Worm (Caenorhabditis elegans) whole organism, L1 larva: ENCODE data around the gene Y5H2A.1.

Source experiments
- C04F5.9 ChIP-seq: sonication (generic microtip); optimal IDR thresholded peaks from 2 replicates; lab custom pipeline; 2016; ENCODE audit warnings: missing genetic modification characterization, missing compliant biosample characterization
- F16B12.6 ChIP-seq: fragments of 150-350 bp; optimal IDR thresholded peaks from 2 replicates; lab custom pipeline; 2014; ENCODE audit warnings: missing biosample characterization, missing genetic modification characterization
- aha-1 ChIP-seq: fragments of 150-350 bp; optimal IDR thresholded peaks from 2 replicates; lab custom pipeline; 2014; ENCODE audit warnings: missing biosample characterization, missing genetic modification characterization
- aly-2 ChIP-seq: fragments of 150-350 bp; optimal IDR thresholded peaks from 2 replicates; lab custom pipeline; 2014; ENCODE audit warnings: missing biosample characterization, missing genetic modification characterization
- ama-1 ChIP-seq: fragments of 150-350 bp; optimal IDR thresholded peaks from 2 replicates; lab custom pipeline; 2014
- blmp-1 ChIP-seq: fragments of 150-350 bp; optimal IDR thresholded peaks from 2 replicates; lab custom pipeline; 2014; ENCODE audit warnings: missing biosample characterization, missing genetic modification characterization
- ceh-88 ChIP-seq: fragments of 200-800 bp; sonication (Bioruptor generic); IDR thresholded peaks from 2 replicates; pipeline ENCODE4 v1.3.6; 2022; ENCODE audit warnings: missing genetic modification characterization, missing compliant biosample characterization
- ces-1 ChIP-seq: fragments of 150-350 bp; optimal IDR thresholded peaks from 2 replicates; lab custom pipeline; 2014; ENCODE audit warnings: missing biosample characterization, missing genetic modification reagents, missing genetic modification characterization
- dpl-1 ChIP-seq, 3 experiments: fragments of 150-350 bp in 2 of 3; sonication (generic microtip) in 1 of 3; optimal IDR thresholded peaks; 2 replicates each; lab custom pipeline; 2014 to 2017; ENCODE audit warnings: missing biosample characterization in 3 of 3, missing genetic modification characterization in 3 of 3, missing genetic modification reagents in 3 of 3
- dsc-1 ChIP-seq: sonication (generic microtip); optimal IDR thresholded peaks from 2 replicates; lab custom pipeline; 2016; ENCODE audit warnings: mild to moderate bottlenecking, missing genetic modification characterization, missing compliant biosample characterization
- efl-1 ChIP-seq, 4 experiments: fragments of 150-350 bp; optimal IDR thresholded peaks in 3 of 4; peaks in 1 of 4; 1 replicate in 1 of 4; 2 replicates in 3 of 4; lab custom pipeline; 2014; ENCODE audit warnings: missing biosample characterization in 2 of 4, missing genetic modification characterization in 2 of 4, missing genetic modification reagents in 2 of 4
- egl-27 ChIP-seq, 2 experiments: fragments of 150-350 bp in 1 of 2; sonication (generic microtip); optimal IDR thresholded peaks; 3 replicates each; lab custom pipeline; 2017 to 2018; ENCODE audit warnings: missing biosample characterization in 2 of 2, missing genetic modification characterization in 2 of 2, missing genetic modification reagents in 2 of 2
- elt-2 ChIP-seq: sonication (generic microtip); optimal IDR thresholded peaks from 2 replicates; lab custom pipeline; 2016; ENCODE audit warnings: missing genetic modification characterization, mild to moderate bottlenecking, inconsistent platforms, missing compliant biosample characterization, missing genetic modification reagents
- elt-3 ChIP-seq, 6 experiments: fragments of 150-350 bp in 1 of 6; sonication (generic microtip); optimal IDR thresholded peaks; 2 replicates each; lab custom pipeline; 2017 to 2018; ENCODE audit warnings: missing biosample characterization in 6 of 6, missing genetic modification characterization in 6 of 6, inconsistent platforms in 1 of 6
- fkh-8 ChIP-seq: sonication (generic microtip); optimal IDR thresholded peaks from 2 replicates; lab custom pipeline; 2016; ENCODE audit warnings: mild to moderate bottlenecking, missing genetic modification characterization, missing compliant biosample characterization
- fos-1 ChIP-seq: fragments of 150-350 bp; optimal IDR thresholded peaks from 2 replicates; lab custom pipeline; 2014; ENCODE audit warnings: missing biosample characterization, missing genetic modification characterization
- hlh-17 ChIP-seq: fragments of 200-800 bp; sonication (Bioruptor generic); optimal IDR thresholded peaks from 2 replicates; lab custom pipeline; 2018; ENCODE audit warnings: missing genetic modification characterization, mild to moderate bottlenecking, missing compliant biosample characterization, moderate library complexity, borderline replicate concordance
- isw-1 ChIP-seq: fragments of 200-800 bp; sonication (Bioruptor generic); IDR thresholded peaks from 2 replicates; pipeline ENCODE4 v1.3.6; 2022; ENCODE audit warnings: missing genetic modification characterization, missing compliant biosample characterization
- lin-14 ChIP-seq: fragments of 200-800 bp; sonication (Bioruptor generic); optimal IDR thresholded peaks from 2 replicates; lab custom pipeline; 2018; ENCODE audit warnings: mild to moderate bottlenecking, missing genetic modification characterization, moderate library complexity, missing compliant biosample characterization
- lin-35 ChIP-seq, 2 experiments: fragments of 150-350 bp; optimal IDR thresholded peaks; 2 replicates each; lab custom pipeline; 2014; ENCODE audit warnings: missing biosample characterization in 2 of 2, missing genetic modification characterization in 2 of 2, missing genetic modification reagents in 2 of 2
- lin-39 ChIP-seq: fragments of 150-350 bp; optimal IDR thresholded peaks from 2 replicates; lab custom pipeline; 2014; ENCODE audit warnings: missing biosample characterization, missing genetic modification reagents, missing genetic modification characterization
- lsy-2 ChIP-seq, 2 experiments: fragments of 150-350 bp; optimal IDR thresholded peaks; 2 replicates each; lab custom pipeline; 2014; ENCODE audit warnings: missing biosample characterization in 2 of 2, missing genetic modification characterization in 2 of 2
- mep-1 ChIP-seq: fragments of 150-350 bp; optimal IDR thresholded peaks from 2 replicates; lab custom pipeline; 2014; ENCODE audit warnings: missing biosample characterization, missing genetic modification characterization
- nhr-11 ChIP-seq: fragments of 150-350 bp; optimal IDR thresholded peaks from 2 replicates; lab custom pipeline; 2014; ENCODE audit warnings: missing biosample characterization, missing genetic modification characterization
- nhr-20 ChIP-seq: sonication (generic microtip); optimal IDR thresholded peaks from 2 replicates; lab custom pipeline; 2016; ENCODE audit warnings: mild to moderate bottlenecking, missing genetic modification characterization, missing compliant biosample characterization
- nhr-47 ChIP-seq: sonication (generic microtip); optimal IDR thresholded peaks from 2 replicates; lab custom pipeline; 2016; ENCODE audit warnings: mild to moderate bottlenecking, missing genetic modification characterization, moderate library complexity, missing compliant biosample characterization
- nhr-71 ChIP-seq: sonication (generic microtip); optimal IDR thresholded peaks from 2 replicates; lab custom pipeline; 2016; ENCODE audit warnings: mild to moderate bottlenecking, missing genetic modification characterization, moderate library complexity, missing compliant biosample characterization
- nhr-84 ChIP-seq: sonication (generic microtip); optimal IDR thresholded peaks from 2 replicates; lab custom pipeline; 2017; ENCODE audit warnings: missing biosample characterization, missing genetic modification characterization
- nhr-85 ChIP-seq: sonication (generic microtip); peaks from one replicate; lab custom pipeline; 2016; ENCODE audit warnings: missing genetic modification characterization, inconsistent platforms, missing compliant biosample characterization
- pax-3 ChIP-seq: fragments of 200-800 bp; sonication (Bioruptor generic); optimal IDR thresholded peaks from 2 replicates; lab custom pipeline; 2018; ENCODE audit warnings: mild to moderate bottlenecking, missing genetic modification characterization, moderate library complexity, missing compliant biosample characterization
- rnt-1 ChIP-seq: sonication (generic microtip); optimal IDR thresholded peaks from 2 replicates; lab custom pipeline; 2016; ENCODE audit warnings: mild to moderate bottlenecking, missing genetic modification characterization, moderate library complexity, missing compliant biosample characterization
- skn-1 ChIP-seq: fragments of 150-350 bp; optimal IDR thresholded peaks from 2 replicates; lab custom pipeline; 2014; ENCODE audit warnings: missing biosample characterization, missing genetic modification characterization
- snu-23 ChIP-seq: sonication (generic microtip); optimal IDR thresholded peaks from 2 replicates; lab custom pipeline; 2016; ENCODE audit warnings: missing genetic modification characterization, missing compliant biosample characterization
- sptf-1 ChIP-seq: fragments of 150-350 bp; optimal IDR thresholded peaks from 2 replicates; lab custom pipeline; 2014; ENCODE audit warnings: missing biosample characterization, missing genetic modification characterization
- tbx-2 ChIP-seq: sonication (generic microtip); optimal IDR thresholded peaks from 2 replicates; lab custom pipeline; 2016; ENCODE audit warnings: missing genetic modification characterization, missing compliant biosample characterization
- tlp-1 ChIP-seq: fragments of 150-350 bp; optimal IDR thresholded peaks from 2 replicates; lab custom pipeline; 2014; ENCODE audit warnings: missing biosample characterization, missing genetic modification characterization
- unc-130 ChIP-seq: fragments of 150-350 bp; optimal IDR thresholded peaks from 2 replicates; lab custom pipeline; 2017; ENCODE audit warnings: missing biosample characterization, missing genetic modification characterization, inconsistent platforms
- unc-30 ChIP-seq: sonication (generic microtip); optimal IDR thresholded peaks from 2 replicates; lab custom pipeline; 2017; ENCODE audit warnings: missing biosample characterization, missing genetic modification characterization
- xbp-1 ChIP-seq: sonication (generic microtip); optimal IDR thresholded peaks from 2 replicates; lab custom pipeline; 2016; ENCODE audit warnings: missing genetic modification characterization, missing compliant biosample characterization
- zip-4 ChIP-seq: fragments of 200-800 bp; sonication (Bioruptor generic); optimal IDR thresholded peaks from 2 replicates; lab custom pipeline; 2018; ENCODE audit warnings: mild to moderate bottlenecking, missing genetic modification characterization, moderate library complexity, missing compliant biosample characterization
- ztf-11 ChIP-seq, 2 experiments: sonication (generic microtip); optimal IDR thresholded peaks; 2 replicates each; lab custom pipeline; 2016 to 2017; ENCODE audit warnings: missing genetic modification characterization in 2 of 2, missing biosample characterization in 1 of 2, missing compliant biosample characterization in 1 of 2

The Y5H2A.1 gene

ce11 chrV:2259750-2260149 lies 11.9 kb downstream of the Y5H2A.1 start, which contains the start of gene nhr-182:
Gene nhr-182, minus strand, starts transcription at chrV:2259927.
- TF ChIP-seq unc-30 (no peak), F16B12.6 (tag; lab: Kevin White, UChicago) (no peak), dpl-1 (GFP tag; optimal IDR thresholded peaks at IDR 0.05; lab: Kevin White, UChicago) (peak in 1 of 3 experiments; percentile 20), nhr-71 (tag; lab: Kevin White, UChicago) (peak; percentile 57), lin-14 (GFP tag; lab: Kevin White, UChicago) (no peak), nhr-85 (peak; percentile 80), mep-1 (tag; lab: Kevin White, UChicago) (peak; percentile 34), lsy-2 (tag; optimal IDR thresholded peaks at IDR 0.05; lab: Kevin White, UChicago) (peak; percentile 2 to 43), unc-130 (tag; lab: Kevin White, UChicago) (no peak), nhr-20 (tag; lab: Kevin White, UChicago) (peak; percentile 92), lin-39 (tag; lab: Kevin White, UChicago) (no peak), blmp-1 (tag; lab: Kevin White, UChicago) (peak; percentile 61), ztf-11 (tag; optimal IDR thresholded peaks at IDR 0.05; lab: Kevin White, UChicago) (no peak), egl-27 (tag; optimal IDR thresholded peaks at IDR 0.05; lab: Kevin White, UChicago) (no peak), tbx-2 (tag; lab: Kevin White, UChicago) (peak; percentile 24), ceh-88 (GFP tag; lab: Robert Waterston, UW) (no peak), C04F5.9 (tag; lab: Kevin White, UChicago) (no peak), skn-1 (tag; lab: Kevin White, UChicago) (peak; percentile 97), snu-23 (GFP tag; lab: Kevin White, UChicago) (peak; percentile 57), lin-35 (GFP tag; optimal IDR thresholded peaks at IDR 0.05; lab: Kevin White, UChicago) (peak in 1 of 2 experiments; percentile 56), rnt-1 (tag; lab: Kevin White, UChicago) (peak; percentile 1), efl-1 (optimal IDR thresholded peaks at IDR 0.05; lab: Kevin White, UChicago) (peak; percentile 36 to 51), efl-1 (GFP tag; optimal IDR thresholded peaks at IDR 0.05 in 1 of 2; lab: Kevin White, UChicago) (no peak), elt-3 (tag; optimal IDR thresholded peaks at IDR 0.05; lab: Kevin White, UChicago) (peak in 1 of 6 experiments; percentile 6)
- TF ChIP-seq, all 84 proteins: peak for 14

- peak in 1 of 2 experiments; percentile 3 for TF ChIP-seq lsy-2 (tag; optimal IDR thresholded peaks at IDR 0.05; lab: Kevin White, UChicago)
- peak; percentile 9; the same call in 1 of the 2 replicates for TF ChIP-seq isw-1 (GFP tag; lab: Robert Waterston, UW)
Measured at ce11 chrV:2255191-2255590, 16.5 kb downstream of the Y5H2A.1 start, which contains the start of gene F41B5.1. Gene F41B5.1, plus strand, starts transcription at chrV:2255533.

ce11 chrV:2254553-2255124 lies 17.0 kb downstream of the Y5H2A.1 start, which contains the start of gene str-253:
Gene str-253, minus strand, starts transcription at chrV:2254603.
- TF ChIP-seq nhr-47 (tag; lab: Kevin White, UChicago) (no peak), efl-1 (optimal IDR thresholded peaks at IDR 0.05; lab: Kevin White, UChicago) (no peak), efl-1 (GFP tag; optimal IDR thresholded peaks at IDR 0.05 in 1 of 2; lab: Kevin White, UChicago) (no peak), ces-1 (GFP tag; lab: Kevin White, UChicago) (no peak), ztf-11 (tag; optimal IDR thresholded peaks at IDR 0.05; lab: Kevin White, UChicago) (no peak), elt-2 (tag; lab: Kevin White, UChicago) (no peak), snu-23 (GFP tag; lab: Kevin White, UChicago) (no peak), ama-1 (lab: Kevin White, UChicago) (no peak), ceh-88 (GFP tag; lab: Robert Waterston, UW) (no peak)
- TF ChIP-seq, all 84 proteins: peak for 0

ce11 chrV:2251774-2252173 lies 19.9 kb downstream of the Y5H2A.1 start:
- no peak for TF ChIP-seq dsc-1 (tag; lab: Kevin White, UChicago)
- no peak for TF ChIP-seq fos-1
- TF ChIP-seq elt-2 (tag; lab: Kevin White, UChicago), result peak; percentile 2

- TF ChIP-seq fkh-8 (tag; lab: Kevin White, UChicago), result peak; percentile 2
- no peak for TF ChIP-seq nhr-84
- peak; percentile 19 for TF ChIP-seq mep-1 (tag; lab: Kevin White, UChicago)
- TF ChIP-seq hlh-17 (GFP tag; lab: Kevin White, UChicago), result no peak
- no peak for TF ChIP-seq pax-3 (tag; lab: Kevin White, UChicago)
- TF ChIP-seq aly-2 (tag; lab: Kevin White, UChicago), result no peak
- TF ChIP-seq nhr-20 (tag; lab: Kevin White, UChicago), result peak; percentile 89
- peak in 1 of 6 experiments; percentile 37 for TF ChIP-seq elt-3 (tag; optimal IDR thresholded peaks at IDR 0.05; lab: Kevin White, UChicago)
- TF ChIP-seq nhr-11 (tag; lab: Kevin White, UChicago), result no peak
- TF ChIP-seq xbp-1 (tag; lab: Kevin White, UChicago), result no peak
- TF ChIP-seq tlp-1 (tag; lab: Kevin White, UChicago), result no peak
- TF ChIP-seq lin-35 (GFP tag; optimal IDR thresholded peaks at IDR 0.05; lab: Kevin White, UChicago), result peak in 1 of 2 experiments; percentile 75
- TF ChIP-seq sptf-1 (tag; lab: Kevin White, UChicago), result no peak
- no peak for TF ChIP-seq F16B12.6 (tag; lab: Kevin White, UChicago)
- TF ChIP-seq aha-1 (tag; lab: Kevin White, UChicago), result no peak
- TF ChIP-seq nhr-47 (tag; lab: Kevin White, UChicago), result no peak
- no peak for TF ChIP-seq zip-4
Measured at ce11 chrV:2250126-2250590, 21.5 kb downstream of the Y5H2A.1 start, which contains the start of gene cyp-33C7. Gene cyp-33C7, plus strand, starts transcription at chrV:2250540.
